Fruit fly (Drosophila melanogaster) Kc167 (cell line): ENCODE results near the gene Fuca.

ENCODE experiments used
- Myc ChIP-seq: fragments of >200 bp; optimal IDR thresholded peaks from 2 replicates; lab custom pipeline; 2017; ENCODE audit warnings: missing external identifiers
- Sin3A ChIP-seq: fragments of >200 bp; optimal IDR thresholded peaks from 2 replicates; lab custom pipeline; 2018; ENCODE audit warnings: missing external identifiers
- insv ChIP-seq: fragments of >200 bp; optimal IDR thresholded peaks from 3 replicates; lab custom pipeline; 2018; ENCODE audit warnings: missing external identifiers
- psq ChIP-seq: fragments of >200 bp; optimal IDR thresholded peaks from 2 replicates; lab custom pipeline; 2017; ENCODE audit warnings: missing external identifiers
- ttk ChIP-seq: sonication (Bioruptor generic); optimal IDR thresholded peaks from 2 replicates; lab custom pipeline; 2017; ENCODE audit warnings: missing external identifiers

DNA sequence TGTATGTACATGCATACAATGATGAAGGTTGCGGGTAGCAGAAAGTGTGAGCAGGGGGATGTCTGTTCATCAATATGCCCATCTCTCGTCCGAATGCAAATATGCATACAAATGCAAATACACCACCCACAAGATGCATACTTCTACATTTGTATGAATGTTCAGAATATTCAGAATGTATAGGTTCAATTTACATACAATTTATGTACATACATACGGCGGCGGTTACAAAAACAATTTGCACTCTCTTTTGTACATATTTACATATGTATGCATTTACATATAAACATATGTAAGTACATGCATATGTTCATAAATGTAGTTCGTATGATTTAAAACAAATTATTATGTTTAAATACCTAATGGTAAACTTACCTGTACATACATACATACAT is 30.6 kb downstream of the Fuca start:
- TF ChIP-seq Sin3A (lab: Kevin White, UChicago) (no peak), psq (lab: Kevin White, UChicago) (no peak), insv (lab: Kevin White, UChicago) (no peak), Myc (no peak), ttk (lab: Kevin White, UChicago) (no peak)
